Fruit fly (Drosophila melanogaster) whole organism, embryonic: ENCODE results near the gene CG5665.

Experiments used
- Adf1 ChIP-seq: fragments of 200-800 bp; sonication (Bioruptor generic); IDR thresholded peaks from 2 replicates; pipeline ENCODE4 v1.3.6; 2022; ENCODE audit warnings: missing biosample characterization, missing genetic modification characterization
- Atf6 ChIP-seq: fragments of 200-800 bp; sonication (Bioruptor generic); IDR thresholded peaks from 2 replicates; pipeline ENCODE4 v1.3.6; 2022; ENCODE audit warnings: missing biosample characterization, missing genetic modification characterization
- B-H2 ChIP-seq: fragments of 200-800 bp; sonication (Bioruptor generic); optimal IDR thresholded peaks from 2 replicates; lab custom pipeline; 2018; ENCODE audit warnings: missing biosample characterization, mild to moderate bottlenecking, missing genetic modification characterization
- CG10147 ChIP-seq: fragments of 200-800 bp; sonication (Bioruptor generic); optimal IDR thresholded peaks from 2 replicates; lab custom pipeline; 2019; ENCODE audit warnings: missing biosample characterization, mild to moderate bottlenecking, missing genetic modification characterization, moderate library complexity
- CG10274 ChIP-seq: fragments of 200-800 bp; sonication (Bioruptor generic); optimal IDR thresholded peaks from 3 replicates; lab custom pipeline; 2017; ENCODE audit warnings: missing biosample characterization, mild to moderate bottlenecking, missing genetic modification characterization
- CG10543 ChIP-seq: fragments of 200-800 bp; sonication (Bioruptor generic); optimal IDR thresholded peaks from 3 replicates; lab custom pipeline; 2017; ENCODE audit warnings: missing biosample characterization, mild to moderate bottlenecking, missing genetic modification characterization, moderate library complexity
- CG13894 ChIP-seq: fragments of 200-800 bp; sonication (Bioruptor generic); optimal IDR thresholded peaks from 3 replicates; lab custom pipeline; 2018; ENCODE audit warnings: missing biosample characterization, mild to moderate bottlenecking, missing genetic modification characterization, moderate library complexity
- CG1529 ChIP-seq: fragments of 200-800 bp; sonication (Bioruptor generic); optimal IDR thresholded peaks from 3 replicates; lab custom pipeline; 2018; ENCODE audit warnings: missing biosample characterization, missing genetic modification characterization
- CG15479 ChIP-seq: fragments of 200-800 bp; sonication (Bioruptor generic); optimal IDR thresholded peaks from 3 replicates; lab custom pipeline; 2019; ENCODE audit warnings: missing biosample characterization, mild to moderate bottlenecking, missing genetic modification characterization, moderate library complexity
- CG15514 ChIP-seq: fragments of 200-800 bp; sonication (Bioruptor generic); optimal IDR thresholded peaks from 3 replicates; lab custom pipeline; 2017; ENCODE audit warnings: missing biosample characterization, missing genetic modification characterization, mild to moderate bottlenecking, moderate library complexity, missing genetic modification reagents
- CG2678 ChIP-seq: fragments of 200-800 bp; sonication (Bioruptor generic); optimal IDR thresholded peaks from 3 replicates; lab custom pipeline; 2019; ENCODE audit warnings: missing biosample characterization, mild to moderate bottlenecking, missing genetic modification characterization, moderate library complexity
- CG2875 ChIP-seq: fragments of 200-800 bp; sonication (Bioruptor generic); optimal IDR thresholded peaks from 2 replicates; lab custom pipeline; 2017; ENCODE audit warnings: missing biosample characterization, mild to moderate bottlenecking, missing genetic modification characterization, missing genetic modification reagents
- CG34376 ChIP-seq: fragments of 200-800 bp; sonication (Bioruptor generic); optimal IDR thresholded peaks from 2 replicates; lab custom pipeline; 2018; ENCODE audit warnings: missing biosample characterization, mild to moderate bottlenecking, missing genetic modification characterization
- CG4360 ChIP-seq: fragments of 200-800 bp; sonication (Bioruptor generic); IDR thresholded peaks from 2 replicates; pipeline ENCODE4 v1.3.6; 2022; ENCODE audit warnings: missing biosample characterization, missing genetic modification characterization
- CG5180 ChIP-seq: fragments of 200-800 bp; sonication (Bioruptor generic); optimal IDR thresholded peaks from 3 replicates; lab custom pipeline; 2017; ENCODE audit warnings: missing biosample characterization, missing genetic modification characterization, mild to moderate bottlenecking, moderate library complexity, missing genetic modification reagents
- CG6683 ChIP-seq: fragments of 200-800 bp; sonication (Bioruptor generic); optimal IDR thresholded peaks from 2 replicates; lab custom pipeline; 2017; ENCODE audit warnings: missing biosample characterization, mild to moderate bottlenecking, missing genetic modification characterization, missing genetic modification reagents
- CG6765 ChIP-seq: fragments of 200-800 bp; sonication (Bioruptor generic); optimal IDR thresholded peaks from 3 replicates; lab custom pipeline; 2017; ENCODE audit warnings: missing biosample characterization, mild to moderate bottlenecking, missing genetic modification characterization
- CG6813 ChIP-seq: fragments of 200-800 bp; sonication (Bioruptor generic); optimal IDR thresholded peaks from 2 replicates; lab custom pipeline; 2017; ENCODE audit warnings: missing biosample characterization, missing genetic modification characterization, mild to moderate bottlenecking, moderate library complexity, missing genetic modification reagents
- CG9609 ChIP-seq: fragments of 200-800 bp; sonication (Bioruptor generic); optimal IDR thresholded peaks from 3 replicates; lab custom pipeline; 2016; ENCODE audit warnings: missing biosample characterization, missing genetic modification characterization
- D19A ChIP-seq: fragments of 200-800 bp; optimal IDR thresholded peaks from 3 replicates; lab custom pipeline; 2019; ENCODE audit warnings: missing biosample characterization, mild to moderate bottlenecking, missing genetic modification characterization, moderate library complexity
- Dek ChIP-seq: fragments of 200-800 bp; sonication (Bioruptor generic); optimal IDR thresholded peaks from 3 replicates; lab custom pipeline; 2019; ENCODE audit warnings: missing biosample characterization, mild to moderate bottlenecking, missing genetic modification characterization, moderate library complexity
- Drgx ChIP-seq: fragments of 200-800 bp; sonication (Bioruptor generic); IDR thresholded peaks from 2 replicates; pipeline ENCODE4 v1.3.6; 2022; ENCODE audit warnings: missing biosample characterization, missing genetic modification characterization
- Fer2 ChIP-seq: fragments of 200-800 bp; sonication (Bioruptor generic); optimal IDR thresholded peaks from 2 replicates; lab custom pipeline; 2018; ENCODE audit warnings: missing biosample characterization, mild to moderate bottlenecking, missing genetic modification characterization, moderate library complexity
- Gsc ChIP-seq: fragments of 200-800 bp; sonication (Bioruptor generic); IDR thresholded peaks from 2 replicates; pipeline ENCODE4 v1.3.6; 2022; ENCODE audit warnings: missing biosample characterization, missing genetic modification characterization
- Hmr ChIP-seq: fragments of 200-800 bp; sonication (Bioruptor generic); optimal IDR thresholded peaks from 3 replicates; lab custom pipeline; 2017; ENCODE audit warnings: mild to moderate bottlenecking, missing biosample characterization, missing genetic modification reagents, missing genetic modification characterization
- Hr3 ChIP-seq: fragments of 200-800 bp; sonication (Bioruptor generic); optimal IDR thresholded peaks from 3 replicates; lab custom pipeline; 2016; ENCODE audit warnings: missing biosample characterization, missing genetic modification characterization
- Hr51 ChIP-seq, 2 experiments: fragments of 200-800 bp; sonication (Bioruptor generic); optimal IDR thresholded peaks; 2 replicates in 1 of 2; 3 replicates in 1 of 2; lab custom pipeline; 2016 to 2018; ENCODE audit warnings: missing biosample characterization in 2 of 2, missing genetic modification characterization in 2 of 2, mild to moderate bottlenecking in 1 of 2, moderate library complexity in 1 of 2
- Hr78 ChIP-seq, 2 experiments: fragments of 200-800 bp in 1 of 2; fragments of >200 bp in 1 of 2; sonication (Bioruptor generic) in 1 of 2; optimal IDR thresholded peaks; 2 replicates each; lab custom pipeline; 2017 to 2019; ENCODE audit warnings: missing biosample characterization in 2 of 2, missing genetic modification characterization in 2 of 2, mild to moderate bottlenecking in 1 of 2, moderate library complexity in 1 of 2
- Med ChIP-seq: fragments of 200-800 bp; sonication (Bioruptor generic); peaks from one replicate; lab custom pipeline; 2016; ENCODE audit warnings: missing biosample characterization, missing genetic modification characterization, mild to moderate bottlenecking, inconsistent platforms, moderate library complexity
- Rfx ChIP-seq: fragments of 200-800 bp; sonication (Bioruptor generic); IDR thresholded peaks from 2 replicates; pipeline ENCODE4 v1.3.6; 2022; ENCODE audit warnings: missing biosample characterization, missing genetic modification characterization
- Spps ChIP-seq: fragments of 200-800 bp; sonication (Bioruptor generic); optimal IDR thresholded peaks from 2 replicates; lab custom pipeline; 2018; ENCODE audit warnings: missing biosample characterization, mild to moderate bottlenecking, missing genetic modification characterization
- cato ChIP-seq: fragments of 200-800 bp; sonication (Bioruptor generic); optimal IDR thresholded peaks from 2 replicates; lab custom pipeline; 2016; ENCODE audit warnings: missing biosample characterization, missing genetic modification characterization, borderline replicate concordance
- cg ChIP-seq: fragments of 200-800 bp; sonication (Bioruptor generic); optimal IDR thresholded peaks from 3 replicates; lab custom pipeline; 2019; ENCODE audit warnings: missing biosample characterization, mild to moderate bottlenecking, missing genetic modification characterization, moderate library complexity
- chinmo ChIP-seq: fragments of 200-800 bp; sonication (Bioruptor generic); IDR thresholded peaks from 4 replicates; pipeline ENCODE4 v1.3.6; 2022; ENCODE audit warnings: missing biosample characterization, missing genetic modification characterization; ENCODE audit not compliant: partially characterized antibody
- chm ChIP-seq: fragments of 200-800 bp; sonication (Bioruptor generic); IDR thresholded peaks from 2 replicates; pipeline ENCODE4 v1.3.6; 2022; ENCODE audit warnings: missing biosample characterization, missing genetic modification characterization
- cwo ChIP-seq: fragments of 200-800 bp; sonication (Bioruptor generic); optimal IDR thresholded peaks from 3 replicates; lab custom pipeline; 2017; ENCODE audit warnings: missing biosample characterization, missing genetic modification characterization, mild to moderate bottlenecking, moderate library complexity, missing genetic modification reagents
- dysf ChIP-seq: fragments of 200-800 bp; sonication (Bioruptor generic); IDR thresholded peaks from 3 replicates; pipeline ENCODE4 v1.3.6; 2022; ENCODE audit warnings: missing biosample characterization, missing genetic modification characterization
- exex ChIP-seq: fragments of 200-800 bp; sonication (Bioruptor generic); optimal IDR thresholded peaks from 4 replicates; lab custom pipeline; 2018; ENCODE audit warnings: missing biosample characterization, mild to moderate bottlenecking, missing genetic modification characterization, moderate library complexity
- gcm2 ChIP-seq: fragments of 200-800 bp; sonication (Bioruptor generic); optimal IDR thresholded peaks from 2 replicates; lab custom pipeline; 2016; ENCODE audit warnings: missing biosample characterization, missing genetic modification characterization
- gro ChIP-seq: fragments of 200-800 bp; sonication (Bioruptor generic); optimal IDR thresholded peaks from 2 replicates; lab custom pipeline; 2016; ENCODE audit warnings: missing biosample characterization, missing genetic modification characterization
- mirr ChIP-seq: fragments of 200-800 bp; sonication (Bioruptor generic); optimal IDR thresholded peaks from 3 replicates; lab custom pipeline; 2018; ENCODE audit warnings: missing biosample characterization, mild to moderate bottlenecking, missing genetic modification characterization
- oc ChIP-seq: fragments of 200-800 bp; sonication (Bioruptor generic); optimal IDR thresholded peaks from 2 replicates; lab custom pipeline; 2018; ENCODE audit warnings: missing biosample characterization, mild to moderate bottlenecking, missing genetic modification characterization, moderate library complexity
- so ChIP-seq: fragments of 200-800 bp; sonication (Bioruptor generic); IDR thresholded peaks from 3 replicates; pipeline ENCODE4 v1.3.6; 2022; ENCODE audit warnings: missing biosample characterization, missing genetic modification characterization
- sqz ChIP-seq: fragments of 200-800 bp; sonication (Bioruptor generic); optimal IDR thresholded peaks from 3 replicates; lab custom pipeline; 2018; ENCODE audit warnings: missing biosample characterization, mild to moderate bottlenecking, missing genetic modification characterization
- sug ChIP-seq: fragments of 200-800 bp; optimal IDR thresholded peaks from 2 replicates; lab custom pipeline; 2019; ENCODE audit warnings: missing biosample characterization, mild to moderate bottlenecking, missing genetic modification characterization, moderate library complexity
- ttk ChIP-seq: fragments of 200-800 bp; sonication (Bioruptor generic); IDR thresholded peaks from 2 replicates; pipeline ENCODE4 v2.1.2; 2022; ENCODE audit warnings: missing biosample characterization, missing genetic modification characterization
- unc-4 ChIP-seq: fragments of 200-800 bp; sonication (Bioruptor generic); IDR thresholded peaks from 2 replicates; pipeline ENCODE4 v1.3.6; 2022; ENCODE audit warnings: missing biosample characterization, missing genetic modification characterization; ENCODE audit not compliant: partially characterized antibody

Gene CG5665

dm6 chr3L:20385408-20385807 is 27.1 kb downstream of the CG5665 start (continued):
- TF ChIP-seq CG4360 (GFP tag; lab: Robert Waterston, UW) = no peak
- 0 out of 2 replicates have a peak, but pooled peaks have one; percentile 24 for TF ChIP-seq chm (GFP tag; lab: Robert Waterston, UW)
- peak; percentile 81 for TF ChIP-seq CG15479 (GFP tag; lab: Kevin White, UChicago)
- peak; percentile 83 for TF ChIP-seq exex (tag; lab: Kevin White, UChicago)
- peak; percentile 23; the same call in 1 of the 2 replicates for TF ChIP-seq Drgx (GFP tag; lab: Robert Waterston, UW)
- TF ChIP-seq sug (tag; lab: Kevin White, UChicago) = peak; percentile 64
- TF ChIP-seq D19A (tag; lab: Kevin White, UChicago) = peak; percentile 47
- TF ChIP-seq CG10274 (GFP tag; lab: Kevin White, UChicago) = peak; percentile 58

- TF ChIP-seq CG2678 (tag; lab: Kevin White, UChicago) = peak; percentile 4
- peak; percentile 55; the same call in 1 of the 4 replicates for TF ChIP-seq chinmo (GFP tag; lab: Robert Waterston, UW)
- no peak for TF ChIP-seq CG9609 (GFP tag; lab: Kevin White, UChicago)
- TF ChIP-seq CG10543 (GFP tag; lab: Kevin White, UChicago) = peak; percentile 77
- TF ChIP-seq Adf1 (GFP tag; lab: Robert Waterston, UW) = peak; percentile 84
- TF ChIP-seq Hr51 (GFP tag; optimal IDR thresholded peaks at IDR 0.05; lab: Kevin White, UChicago) = no peak
- no peak for TF ChIP-seq sqz (GFP tag; lab: Kevin White, UChicago)
- peak; percentile 14 for TF ChIP-seq CG15514 (GFP tag; lab: Kevin White, UChicago)
- TF ChIP-seq Fer2 = no peak
- TF ChIP-seq Hr78 (GFP tag; optimal IDR thresholded peaks at IDR 0.05; lab: Kevin White, UChicago) = peak in 1 of 2 experiments; percentile 83
- 0 out of 2 replicates have a peak, but pooled peaks have one; percentile 27 for TF ChIP-seq Rfx (GFP tag; lab: Robert Waterston, UW)
- no peak for TF ChIP-seq cato
- TF ChIP-seq Hmr (GFP tag; lab: Kevin White, UChicago) = peak; percentile 23
- peak; percentile 22 for TF ChIP-seq CG6765
- peak; percentile 53 for TF ChIP-seq cg (GFP tag; lab: Kevin White, UChicago)
- peak; percentile 17 for TF ChIP-seq CG10147 (GFP tag; lab: Kevin White, UChicago)
- no peak for TF ChIP-seq CG1529 (GFP tag; lab: Kevin White, UChicago)
- TF ChIP-seq mirr (GFP tag; lab: Kevin White, UChicago) = peak; percentile 24
- peak; percentile 45 for TF ChIP-seq CG13894 (tag; lab: Kevin White, UChicago)
- TF ChIP-seq Med (GFP tag; lab: Kevin White, UChicago) = peak; percentile 72
- no peak for TF ChIP-seq gro
- no peak for TF ChIP-seq Spps (tag; lab: Kevin White, UChicago)
- no peak for TF ChIP-seq CG6683 (GFP tag; lab: Kevin White, UChicago)
- TF ChIP-seq CG34376 = peak; percentile 31
- peak; percentile 89 for TF ChIP-seq CG5180 (GFP tag; lab: Kevin White, UChicago)
- peak; percentile 51 for TF ChIP-seq B-H2 (GFP tag; lab: Kevin White, UChicago)
- no peak for TF ChIP-seq Hr3 (GFP tag; lab: Kevin White, UChicago)
- peak; percentile 13 for TF ChIP-seq Dek (tag; lab: Kevin White, UChicago)
- TF ChIP-seq unc-4 = 0 out of 2 replicates have a peak, but pooled peaks have one; percentile 19
- peak; percentile 16 for TF ChIP-seq cwo
- TF ChIP-seq gcm2 (GFP tag; lab: Kevin White, UChicago) = no peak
- TF ChIP-seq dysf = no peak
- no peak for TF ChIP-seq Gsc
- TF ChIP-seq CG2875 = no peak
- no peak for TF ChIP-seq oc (tag; lab: Kevin White, UChicago)
- no peak for TF ChIP-seq CG6813 (GFP tag; lab: Kevin White, UChicago)
- TF ChIP-seq so (GFP tag; lab: Robert Waterston, UW) = no peak
- TF ChIP-seq Atf6 (GFP tag; lab: Robert Waterston, UW) = 0 out of 2 replicates have a peak, but pooled peaks have one; percentile 18
- no peak for TF ChIP-seq sug (tag; lab: Kevin White, UChicago)
- 0 out of 2 replicates have a peak, but pooled peaks have one; percentile 12 for TF ChIP-seq ttk (GFP tag; lab: Robert Waterston, UW)
Measured at dm6 chr3L:20385969-20386370, 27.7 kb downstream of the CG5665 start.
